Fruit fly (Drosophila melanogaster): ENCODE measurements around the gene CG9521.

The CG9521 gene

dm6 chrX:14882536-14883118 is 29.6 kb upstream of the CG9521 start, which contains the start of the genes CG45064 and CG45065 (continued):
- no peak for TF ChIP-seq TFAM (GFP tag; optimal IDR thresholded peaks at IDR 0.05)
- TF ChIP-seq hbn (GFP tag; IDR thresholded peaks at IDR 0.05; ENCODE audit: partially characterized antibody): no peak
- TF ChIP-seq peb (GFP tag; IDR thresholded peaks at IDR 0.05): peak; percentile 61; the same call in 1 of the 2 replicates
- no peak for TF ChIP-seq Lpt (GFP tag; optimal IDR thresholded peaks at IDR 0.05)
- TF ChIP-seq gro (GFP tag; optimal IDR thresholded peaks at IDR 0.05): peak; percentile 35
- TF ChIP-seq Eip74EF (GFP tag; optimal IDR thresholded peaks at IDR 0.05): peak in 1 of 2 experiments; percentile 90
- TF ChIP-seq Lhr (GFP tag; optimal IDR thresholded peaks at IDR 0.05): peak; percentile 76
- TF ChIP-seq Rfx (GFP tag; IDR thresholded peaks at IDR 0.05): peak; percentile 67
- TF ChIP-seq dmrt11E (tag; optimal IDR thresholded peaks at IDR 0.05): peak; percentile 26
- TF ChIP-seq Opbp (GFP tag; IDR thresholded peaks at IDR 0.05; ENCODE audit: partially characterized antibody): no peak
- peak; percentile 84 for TF ChIP-seq PHDP (tag; optimal IDR thresholded peaks at IDR 0.05)
- TF ChIP-seq CG32772 (GFP tag; IDR thresholded peaks at IDR 0.05): peak; percentile 83
- TF ChIP-seq Antp (GFP tag; optimal IDR thresholded peaks at IDR 0.05): peak; percentile 76
- TF ChIP-seq CG34376 (GFP tag; optimal IDR thresholded peaks at IDR 0.05): no peak
- peak; percentile 75 for TF ChIP-seq Dek (tag; optimal IDR thresholded peaks at IDR 0.05)
- peak; percentile 50 for TF ChIP-seq al (GFP tag; IDR thresholded peaks at IDR 0.05)
- no peak for TF ChIP-seq MESR4 (GFP tag; optimal IDR thresholded peaks at IDR 0.05)
- no peak for TF ChIP-seq zen (tag; optimal IDR thresholded peaks at IDR 0.05)
- peak; percentile 79 for TF ChIP-seq CG6689 (GFP tag; IDR thresholded peaks at IDR 0.05)
- TF ChIP-seq croc (GFP tag; conservative IDR thresholded peaks at IDR 0.05): peak; percentile 74
- TF ChIP-seq trh (GFP tag; optimal IDR thresholded peaks at IDR 0.05): peak; percentile 16
- peak; percentile 70 for TF ChIP-seq dimm (GFP tag; IDR thresholded peaks at IDR 0.05)
- no peak for TF ChIP-seq HLHmδ (GFP tag; optimal IDR thresholded peaks at IDR 0.05)
- TF ChIP-seq fd102C (GFP tag; optimal IDR thresholded peaks at IDR 0.05): no peak
- peak; percentile 41 for TF ChIP-seq NC2α (GFP tag; optimal IDR thresholded peaks at IDR 0.05)
- TF ChIP-seq Poxn (GFP tag; IDR thresholded peaks at IDR 0.05): no peak
- peak; percentile 78 for TF ChIP-seq CG4707 (GFP tag; optimal IDR thresholded peaks at IDR 0.05)
- peak; percentile 20 for TF ChIP-seq CG16815 (GFP tag; optimal IDR thresholded peaks at IDR 0.05)
- TF ChIP-seq CG16863 (GFP tag; optimal IDR thresholded peaks at IDR 0.05): peak; percentile 78
- no peak; the same call in 1 of the 2 replicates for TF ChIP-seq Oaz (GFP tag; IDR thresholded peaks at IDR 0.05)
- TF ChIP-seq CG4730 (GFP tag; IDR thresholded peaks at IDR 0.05): peak; percentile 73
- peak; percentile 62 for TF ChIP-seq MTF-1 (GFP tag; optimal IDR thresholded peaks at IDR 0.05; ENCODE audit: borderline replicate concordance)
- TF ChIP-seq CG4282 (GFP tag; optimal IDR thresholded peaks at IDR 0.05): no peak
- TF ChIP-seq lbe (GFP tag; optimal IDR thresholded peaks at IDR 0.05): no peak
- peak; percentile 37; the same call in 1 of the 2 replicates for TF ChIP-seq CG31224 (GFP tag; IDR thresholded peaks at IDR 0.05)
- TF ChIP-seq CG15514 (GFP tag; optimal IDR thresholded peaks at IDR 0.05): peak; percentile 35

dm6 chrX:14878917-14879316 is 25.8 kb upstream of the CG9521 start:
- TF ChIP-seq CG4404 (GFP tag; IDR thresholded peaks at IDR 0.05) (no peak), C15 (GFP tag; IDR thresholded peaks at IDR 0.05) (no peak), lilli (GFP tag; optimal IDR thresholded peaks at IDR 0.05) (no peak), CTCF (GFP tag; optimal IDR thresholded peaks at IDR 0.05) (peak; percentile 86), emc (GFP tag; optimal IDR thresholded peaks at IDR 0.05) (no peak), ranshi (GFP tag; IDR thresholded peaks at IDR 0.05) (no peak), CG6689 (GFP tag; IDR thresholded peaks at IDR 0.05) (no peak), Dad (GFP tag; optimal IDR thresholded peaks at IDR 0.05) (no peak), luna (GFP tag; optimal IDR thresholded peaks at IDR 0.05) (no peak), lov (optimal IDR thresholded peaks at IDR 0.05) (no peak), lov (GFP tag; IDR thresholded peaks at IDR 0.05) (no peak), Camta (GFP tag; optimal IDR thresholded peaks at IDR 0.05) (no peak), so (GFP tag; IDR thresholded peaks at IDR 0.05) (no peak), CG31365 (tag; optimal IDR thresholded peaks at IDR 0.05) (no peak), Atf3 (GFP tag; optimal IDR thresholded peaks at IDR 0.05) (no peak), gce (GFP tag; IDR thresholded peaks at IDR 0.05) (no peak), vvl (GFP tag; IDR thresholded peaks at IDR 0.05) (peak; percentile 53; the same call in 1 of the 2 replicates), p53 (GFP tag; optimal IDR thresholded peaks at IDR 0.05) (no peak), CG9727 (GFP tag; optimal IDR thresholded peaks at IDR 0.05) (no peak)

Data from whole organism, embryonic.